Fruit fly (Drosophila melanogaster) whole organism, embryonic: Measurements from ENCODE around the gene Tcs6.

Experiments used
- Ada2b ChIP-seq: fragments of 200-800 bp; sonication (Bioruptor generic); IDR thresholded peaks from 2 replicates; pipeline ENCODE4 v1.3.6; 2022; ENCODE audit warnings: missing biosample characterization, missing genetic modification characterization
- BEAF-32 ChIP-seq: fragments of 200-800 bp; sonication (Bioruptor generic); optimal IDR thresholded peaks from 3 replicates; lab custom pipeline; 2017; ENCODE audit warnings: missing biosample characterization, missing genetic modification characterization, mild to moderate bottlenecking, moderate library complexity, missing genetic modification reagents
- CG10274 ChIP-seq: fragments of 200-800 bp; sonication (Bioruptor generic); optimal IDR thresholded peaks from 3 replicates; lab custom pipeline; 2017; ENCODE audit warnings: missing biosample characterization, mild to moderate bottlenecking, missing genetic modification characterization
- CG11456 ChIP-seq: fragments of 200-800 bp; sonication (Bioruptor generic); IDR thresholded peaks from 3 replicates; pipeline ENCODE4 v1.3.6; 2022; ENCODE audit warnings: missing biosample characterization, missing genetic modification characterization
- CG11695 ChIP-seq: fragments of 200-800 bp; sonication (Bioruptor generic); IDR thresholded peaks from 3 replicates; pipeline ENCODE4 v1.3.6; 2022; ENCODE audit warnings: missing biosample characterization, missing genetic modification characterization
- CG12299 ChIP-seq: fragments of 200-800 bp; sonication (Bioruptor generic); optimal IDR thresholded peaks from 2 replicates; lab custom pipeline; 2018; ENCODE audit warnings: missing biosample characterization, mild to moderate bottlenecking, missing genetic modification characterization
- CG12391 ChIP-seq: fragments of 200-800 bp; sonication (Bioruptor generic); optimal IDR thresholded peaks from 3 replicates; lab custom pipeline; 2018; ENCODE audit warnings: missing biosample characterization, mild to moderate bottlenecking, missing genetic modification characterization, moderate library complexity
- CG14710 ChIP-seq: fragments of 200-800 bp; sonication (Bioruptor generic); optimal IDR thresholded peaks from 3 replicates; lab custom pipeline; 2019; ENCODE audit warnings: missing biosample characterization, mild to moderate bottlenecking, missing genetic modification characterization, moderate library complexity
- CG15073 ChIP-seq: fragments of 200-800 bp; sonication (Bioruptor generic); optimal IDR thresholded peaks from 2 replicates; lab custom pipeline; 2016; ENCODE audit warnings: missing biosample characterization, missing genetic modification characterization
- CG16813 ChIP-seq: fragments of 200-800 bp; sonication (Bioruptor generic); IDR thresholded peaks from 3 replicates; pipeline ENCODE4 v1.3.6; 2022; ENCODE audit warnings: missing biosample characterization, missing genetic modification characterization; ENCODE audit not compliant: partially characterized antibody
- CG1792 ChIP-seq: fragments of 200-800 bp; sonication (Bioruptor generic); optimal IDR thresholded peaks from 2 replicates; lab custom pipeline; 2016; ENCODE audit warnings: missing biosample characterization, missing genetic modification characterization
- CG18599 ChIP-seq: fragments of 200-800 bp; sonication (Bioruptor generic); optimal IDR thresholded peaks from 3 replicates; lab custom pipeline; 2017; ENCODE audit warnings: missing biosample characterization, missing genetic modification characterization, mild to moderate bottlenecking, moderate library complexity, missing genetic modification reagents
- CG30431 ChIP-seq: fragments of 200-800 bp; sonication (Bioruptor generic); optimal IDR thresholded peaks from 2 replicates; lab custom pipeline; 2017; ENCODE audit warnings: missing biosample characterization, missing genetic modification characterization
- CG32532 ChIP-seq: fragments of 200-800 bp; sonication (Bioruptor generic); IDR thresholded peaks from 2 replicates; pipeline ENCODE4 v1.3.6; 2022; ENCODE audit warnings: missing biosample characterization, missing genetic modification characterization
- CG3281 ChIP-seq: fragments of 200-800 bp; sonication (Bioruptor generic); optimal IDR thresholded peaks from 3 replicates; lab custom pipeline; 2017; ENCODE audit warnings: missing biosample characterization, mild to moderate bottlenecking, missing genetic modification characterization
- CG3407 ChIP-seq: fragments of 200-800 bp; sonication (Bioruptor generic); optimal IDR thresholded peaks from 2 replicates; lab custom pipeline; 2018; ENCODE audit warnings: missing biosample characterization, mild to moderate bottlenecking, missing genetic modification characterization
- CG3995 ChIP-seq: fragments of 200-800 bp; sonication (Bioruptor generic); optimal IDR thresholded peaks from 3 replicates; lab custom pipeline; 2016; ENCODE audit warnings: missing biosample characterization, missing genetic modification characterization
- CG5180 ChIP-seq: fragments of 200-800 bp; sonication (Bioruptor generic); optimal IDR thresholded peaks from 3 replicates; lab custom pipeline; 2017; ENCODE audit warnings: missing biosample characterization, missing genetic modification characterization, mild to moderate bottlenecking, moderate library complexity, missing genetic modification reagents
- CG6813 ChIP-seq: fragments of 200-800 bp; sonication (Bioruptor generic); optimal IDR thresholded peaks from 2 replicates; lab custom pipeline; 2017; ENCODE audit warnings: missing biosample characterization, missing genetic modification characterization, mild to moderate bottlenecking, moderate library complexity, missing genetic modification reagents
- CG7745 ChIP-seq: fragments of 200-800 bp; sonication (Bioruptor generic); optimal IDR thresholded peaks from 2 replicates; lab custom pipeline; 2018; ENCODE audit warnings: missing biosample characterization, mild to moderate bottlenecking, missing genetic modification characterization, moderate library complexity
- CG8478 ChIP-seq: fragments of >200 bp; optimal IDR thresholded peaks from 2 replicates; lab custom pipeline; 2018
- CG9932 ChIP-seq: fragments of 200-800 bp; sonication (Bioruptor generic); IDR thresholded peaks from 2 replicates; pipeline ENCODE4 v1.3.6; 2022; ENCODE audit warnings: missing biosample characterization, missing genetic modification characterization
- Dad ChIP-seq: fragments of 200-800 bp; sonication (Bioruptor generic); optimal IDR thresholded peaks from 3 replicates; lab custom pipeline; 2016; ENCODE audit warnings: missing biosample characterization, missing genetic modification characterization
- Doc2 ChIP-seq: fragments of 200-800 bp; sonication (Bioruptor generic); IDR thresholded peaks from 2 replicates; pipeline ENCODE4 v1.3.6; 2022; ENCODE audit warnings: missing biosample characterization, missing genetic modification characterization
- Gsc ChIP-seq: fragments of 200-800 bp; sonication (Bioruptor generic); IDR thresholded peaks from 2 replicates; pipeline ENCODE4 v1.3.6; 2022; ENCODE audit warnings: missing biosample characterization, missing genetic modification characterization
- Poxn ChIP-seq: fragments of 200-800 bp; sonication (Bioruptor generic); IDR thresholded peaks from 2 replicates; pipeline ENCODE4 v1.3.6; 2022; ENCODE audit warnings: missing biosample characterization, missing genetic modification characterization
- Sry-β ChIP-seq: fragments of 200-800 bp; sonication (Bioruptor generic); optimal IDR thresholded peaks from 2 replicates; lab custom pipeline; 2018; ENCODE audit warnings: missing biosample characterization, mild to moderate bottlenecking, missing genetic modification characterization, moderate library complexity
- ap ChIP-seq: fragments of 200-800 bp; sonication (Bioruptor generic); IDR thresholded peaks from 2 replicates; pipeline ENCODE4 v1.3.6; 2022; ENCODE audit warnings: missing biosample characterization, missing genetic modification characterization
- az2 ChIP-seq: fragments of 200-800 bp; sonication (Bioruptor generic); optimal IDR thresholded peaks from 3 replicates; lab custom pipeline; 2016; ENCODE audit warnings: missing biosample characterization, missing genetic modification characterization
- br ChIP-seq: fragments of >200 bp; optimal IDR thresholded peaks from 2 replicates; lab custom pipeline; 2017
- chinmo ChIP-seq: fragments of 200-800 bp; sonication (Bioruptor generic); IDR thresholded peaks from 4 replicates; pipeline ENCODE4 v1.3.6; 2022; ENCODE audit warnings: missing biosample characterization, missing genetic modification characterization; ENCODE audit not compliant: partially characterized antibody
- exex ChIP-seq: fragments of 200-800 bp; sonication (Bioruptor generic); optimal IDR thresholded peaks from 4 replicates; lab custom pipeline; 2018; ENCODE audit warnings: missing biosample characterization, mild to moderate bottlenecking, missing genetic modification characterization, moderate library complexity
- ind ChIP-seq: fragments of 200-800 bp; sonication (Bioruptor generic); optimal IDR thresholded peaks from 3 replicates; lab custom pipeline; 2016; ENCODE audit warnings: missing biosample characterization, missing genetic modification characterization
- jumu ChIP-seq: fragments of 200-800 bp; sonication (Bioruptor generic); optimal IDR thresholded peaks from 3 replicates; lab custom pipeline; 2016; ENCODE audit warnings: missing biosample characterization, missing genetic modification characterization
- kay ChIP-seq: fragments of 200-800 bp; sonication (Bioruptor generic); optimal IDR thresholded peaks from 2 replicates; lab custom pipeline; 2016; ENCODE audit warnings: missing biosample characterization, missing genetic modification characterization
- ken ChIP-seq: fragments of 200-800 bp; sonication (Bioruptor generic); IDR thresholded peaks from 3 replicates; pipeline ENCODE4 v1.3.6; 2022; ENCODE audit warnings: missing biosample characterization, missing genetic modification characterization
- kni ChIP-seq: fragments of 200-800 bp; sonication (Bioruptor generic); optimal IDR thresholded peaks from 3 replicates; lab custom pipeline; 2017; ENCODE audit warnings: mild to moderate bottlenecking, missing biosample characterization, missing genetic modification reagents, missing genetic modification characterization
- luna ChIP-seq: fragments of 200-800 bp; sonication (Bioruptor generic); optimal IDR thresholded peaks from 2 replicates; lab custom pipeline; 2016; ENCODE audit warnings: missing biosample characterization, missing genetic modification characterization
- peb ChIP-seq: fragments of 200-800 bp; sonication (Bioruptor generic); IDR thresholded peaks from 2 replicates; pipeline ENCODE4 v1.3.6; 2022; ENCODE audit warnings: missing biosample characterization, missing genetic modification characterization
- pho ChIP-seq: fragments of 200-800 bp; sonication (Bioruptor generic); optimal IDR thresholded peaks from 2 replicates; lab custom pipeline; 2016; ENCODE audit warnings: missing biosample characterization, missing genetic modification characterization
- phol ChIP-seq: fragments of 200-800 bp; sonication (Bioruptor generic); optimal IDR thresholded peaks from 3 replicates; lab custom pipeline; 2018; ENCODE audit warnings: missing biosample characterization, mild to moderate bottlenecking, missing genetic modification characterization, moderate library complexity
- row ChIP-seq: fragments of 200-800 bp; sonication (Bioruptor generic); IDR thresholded peaks from 3 replicates; pipeline ENCODE4 v1.3.6; 2022; ENCODE audit warnings: missing biosample characterization, missing genetic modification characterization
- sens ChIP-seq: fragments of 200-800 bp; sonication (Bioruptor generic); peaks from one replicate; lab custom pipeline; 2016; ENCODE audit warnings: missing biosample characterization, missing genetic modification characterization
- shn ChIP-seq: fragments of 200-800 bp; sonication (Bioruptor generic); optimal IDR thresholded peaks from 3 replicates; lab custom pipeline; 2016; ENCODE audit warnings: missing biosample characterization, missing genetic modification characterization
- sisA ChIP-seq: fragments of 200-800 bp; sonication (Bioruptor generic); IDR thresholded peaks from 2 replicates; pipeline ENCODE4 v1.3.6; 2022; ENCODE audit warnings: missing biosample characterization, missing genetic modification characterization
- stc ChIP-seq: fragments of 200-800 bp; sonication (Bioruptor generic); IDR thresholded peaks from 2 replicates; pipeline ENCODE4 v1.3.6; 2022; ENCODE audit warnings: missing biosample characterization, missing genetic modification characterization
- tgo ChIP-seq: fragments of 200-800 bp; sonication (Bioruptor generic); IDR thresholded peaks from 3 replicates; pipeline ENCODE4 v1.3.6; 2022; ENCODE audit warnings: missing biosample characterization, missing genetic modification characterization
- ttk ChIP-seq: fragments of 200-800 bp; sonication (Bioruptor generic); IDR thresholded peaks from 2 replicates; pipeline ENCODE4 v2.1.2; 2022; ENCODE audit warnings: missing biosample characterization, missing genetic modification characterization
- wor ChIP-seq: fragments of 200-800 bp; sonication (Bioruptor generic); IDR thresholded peaks from 2 replicates; pipeline ENCODE4 v1.3.6; 2022; ENCODE audit warnings: missing biosample characterization, missing genetic modification characterization

The Tcs6 gene

dm6 chr3R:26036153-26037144 is 21.6 kb downstream of the Tcs6 start (continued):
- TF ChIP-seq CG30431 (GFP tag; lab: Kevin White, UChicago) (peak; percentile 86), CG15073 (GFP tag; lab: Kevin White, UChicago) (no peak), stc (GFP tag; lab: Robert Waterston, UW) (0 out of 2 replicates have a peak, but pooled peaks have one; percentile 38), ken (GFP tag; lab: Robert Waterston, UW) (peak; percentile 54; the same call in 2 of the 3 replicates), peb (GFP tag; lab: Robert Waterston, UW) (peak; percentile 61), CG10274 (GFP tag; lab: Kevin White, UChicago) (peak; percentile 59), phol (tag; lab: Kevin White, UChicago) (peak; percentile 97), shn (GFP tag; lab: Kevin White, UChicago) (peak; percentile 41), chinmo (GFP tag; lab: Robert Waterston, UW) (no peak), Poxn (GFP tag; lab: Robert Waterston, UW) (no peak), CG11695 (GFP tag; lab: Robert Waterston, UW) (peak; percentile 83), sens (GFP tag; lab: Kevin White, UChicago) (peak; percentile 99), BEAF-32 (peak; percentile 2), CG6813 (peak; percentile 84), row (GFP tag; lab: Robert Waterston, UW) (peak; percentile 82), CG1792 (GFP tag; lab: Kevin White, UChicago) (peak; percentile 51), CG11456 (GFP tag; lab: Robert Waterston, UW) (no peak), luna (no peak), exex (peak; percentile 23), ap (GFP tag; lab: Robert Waterston, UW) (peak; percentile 71), ind (peak; percentile 55), sisA (peak; percentile 53; the same call in 1 of the 2 replicates), br (lab: Kevin White, UChicago) (no peak), CG14710 (tag; lab: Kevin White, UChicago) (peak; percentile 98), kay (GFP tag; lab: Kevin White, UChicago) (peak; percentile 71), wor (0 out of 2 replicates have a peak, but pooled peaks have one; percentile 48), az2 (peak; percentile 88), CG12391 (tag; lab: Kevin White, UChicago) (peak; percentile 97), CG7745 (tag; lab: Kevin White, UChicago) (peak; percentile 76), CG16813 (GFP tag; lab: Robert Waterston, UW) (0 out of 3 replicates have a peak, but pooled peaks have one; percentile 7), CG9932 (no peak), CG18599 (GFP tag; lab: Kevin White, UChicago) (peak; percentile 78), tgo (GFP tag; lab: Robert Waterston, UW) (peak; percentile 54; the same call in 2 of the 3 replicates), Gsc (peak; percentile 51; the same call in 1 of the 2 replicates), CG3995 (GFP tag; lab: Kevin White, UChicago) (no peak), Doc2 (no peak), CG3407 (peak; percentile 90), ttk (GFP tag; lab: Robert Waterston, UW) (peak; percentile 45; the same call in 1 of the 2 replicates), CG3281 (GFP tag; lab: Kevin White, UChicago) (peak; percentile 11), jumu (peak; percentile 63), Sry-β (GFP tag; lab: Kevin White, UChicago) (peak; percentile 66), CG8478 (lab: Kevin White, UChicago) (no peak), CG5180 (GFP tag; lab: Kevin White, UChicago) (peak; percentile 82), Ada2b (no peak; the same call in 1 of the 2 replicates), CG12299 (tag; lab: Kevin White, UChicago) (peak; percentile 80), Dad (peak; percentile 62), pho (peak; percentile 19), kni (GFP tag; lab: Kevin White, UChicago) (peak; percentile 97), CG32532 (no peak)
